Worm (Caenorhabditis elegans) whole organism, early embryonic: ENCODE data around the gene W07G4.8.

ENCODE experiments used
- B0310.2 ChIP-seq: sonication (generic microtip); optimal IDR thresholded peaks from 2 replicates; lab custom pipeline; 2016; ENCODE audit warnings: mild to moderate bottlenecking, missing genetic modification characterization, missing compliant biosample characterization
- F13C5.2 ChIP-seq: sonication (generic microtip); optimal IDR thresholded peaks from 2 replicates; lab custom pipeline; 2017; ENCODE audit warnings: mild to moderate bottlenecking, missing genetic modification characterization, inconsistent platforms, missing compliant biosample characterization
- aly-1 ChIP-seq: sonication (generic microtip); optimal IDR thresholded peaks from 2 replicates; lab custom pipeline; 2016; ENCODE audit warnings: missing genetic modification characterization, missing compliant biosample characterization
- ama-1 ChIP-seq: fragments of 150-350 bp; optimal IDR thresholded peaks from 2 replicates; lab custom pipeline; 2014
- ceh-13 ChIP-seq: fragments of 200-800 bp; sonication (Bioruptor generic); optimal IDR thresholded peaks from 2 replicates; lab custom pipeline; 2018; ENCODE audit warnings: mild to moderate bottlenecking, missing genetic modification characterization, missing compliant biosample characterization
- ceh-36 ChIP-seq: sonication (generic microtip); optimal IDR thresholded peaks from 2 replicates; lab custom pipeline; 2016; ENCODE audit warnings: missing genetic modification characterization, inconsistent platforms, missing compliant biosample characterization
- ets-7 ChIP-seq: sonication (generic microtip); optimal IDR thresholded peaks from 2 replicates; lab custom pipeline; 2016; ENCODE audit warnings: missing genotype, missing genetic modification characterization, missing compliant biosample characterization
- flt-1 ChIP-seq: fragments of 200-800 bp; sonication (Bioruptor generic); IDR thresholded peaks from 2 replicates; pipeline ENCODE4 v1.3.6; 2022; ENCODE audit warnings: missing genetic modification characterization, missing compliant biosample characterization
- hmbx-1 ChIP-seq: sonication (generic microtip); optimal IDR thresholded peaks from 2 replicates; lab custom pipeline; 2016; ENCODE audit warnings: mild to moderate bottlenecking, missing genetic modification characterization, missing compliant biosample characterization
- hmg-4 ChIP-seq: fragments of 200-800 bp; sonication (Bioruptor generic); optimal IDR thresholded peaks from 2 replicates; lab custom pipeline; 2018; ENCODE audit warnings: mild to moderate bottlenecking, missing genetic modification characterization, missing compliant biosample characterization
- hnd-1 ChIP-seq: sonication (generic microtip); optimal IDR thresholded peaks from 2 replicates; lab custom pipeline; 2016; ENCODE audit warnings: missing genetic modification characterization, missing compliant biosample characterization
- pes-1 ChIP-seq: fragments of 200-800 bp; sonication (Bioruptor generic); IDR thresholded peaks from 2 replicates; pipeline ENCODE4 v1.3.6; 2022; ENCODE audit warnings: missing genetic modification reagents, missing genetic modification characterization, missing compliant biosample characterization
- scrt-1 ChIP-seq: fragments of 200-800 bp; sonication (Bioruptor generic); IDR thresholded peaks from 2 replicates; pipeline ENCODE4 v1.3.6; 2022; ENCODE audit warnings: missing genetic modification characterization, missing compliant biosample characterization
- sea-1 ChIP-seq: fragments of 200-800 bp; sonication (Bioruptor generic); conservative IDR thresholded peaks from 2 replicates; pipeline ENCODE4 v1.3.6; 2022; ENCODE audit warnings: missing genetic modification characterization, missing compliant biosample characterization
- tbx-11 ChIP-seq: fragments of 200-800 bp; sonication (Bioruptor generic); IDR thresholded peaks from 2 replicates; pipeline ENCODE4 v1.3.6; 2022; ENCODE audit warnings: missing genetic modification characterization, missing compliant biosample characterization
- tbx-37 ChIP-seq: fragments of 200-800 bp; sonication (Bioruptor generic); conservative IDR thresholded peaks from 2 replicates; pipeline ENCODE4 v1.3.6; 2022; ENCODE audit warnings: missing genetic modification reagents, missing genetic modification characterization, missing compliant biosample characterization
- tra-4 ChIP-seq: sonication (generic microtip); optimal IDR thresholded peaks from 2 replicates; lab custom pipeline; 2017; ENCODE audit warnings: missing genetic modification characterization, missing compliant biosample characterization

Gene W07G4.8

ce11 chrV:13028871-13029270 lies 20.5 kb downstream of the W07G4.8 start:
- TF ChIP-seq ceh-36 (tag; lab: Kevin White, UChicago) (no peak), tra-4 (tag; lab: Kevin White, UChicago) (no peak), tbx-11 (GFP tag; lab: Robert Waterston, UW) (no peak), hnd-1 (tag; lab: Kevin White, UChicago) (no peak), F13C5.2 (tag; lab: Kevin White, UChicago) (no peak), hmbx-1 (tag; lab: Kevin White, UChicago) (no peak), B0310.2 (tag; lab: Kevin White, UChicago) (no peak), flt-1 (GFP tag; lab: Robert Waterston, UW) (no peak)

ce11 chrV:13026631-13027299 lies 22.6 kb downstream of the W07G4.8 start:
- TF ChIP-seq B0310.2 (tag; lab: Kevin White, UChicago), result no peak
- no peak for TF ChIP-seq tbx-37 (GFP tag; lab: Robert Waterston, UW)
- no peak for TF ChIP-seq ets-7
- no peak for TF ChIP-seq flt-1 (GFP tag; lab: Robert Waterston, UW)
- TF ChIP-seq tbx-11 (GFP tag; lab: Robert Waterston, UW), result no peak
- TF ChIP-seq pes-1 (GFP tag; lab: Robert Waterston, UW), result no peak
- no peak for TF ChIP-seq hmbx-1 (tag; lab: Kevin White, UChicago)
- no peak for TF ChIP-seq hmg-4
- TF ChIP-seq sea-1 (GFP tag; lab: Robert Waterston, UW), result no peak
- TF ChIP-seq aly-1, result no peak
- no peak for TF ChIP-seq scrt-1 (GFP tag; lab: Robert Waterston, UW)
- TF ChIP-seq ama-1 (lab: Kevin White, UChicago), result no peak
- TF ChIP-seq ceh-13 (GFP tag; lab: Kevin White, UChicago), result no peak
- TF ChIP-seq ceh-36 (tag; lab: Kevin White, UChicago), result no peak
- no peak for TF ChIP-seq F13C5.2 (tag; lab: Kevin White, UChicago)
- no peak for TF ChIP-seq tra-4 (tag; lab: Kevin White, UChicago)
- TF ChIP-seq hnd-1 (tag; lab: Kevin White, UChicago), result no peak

ce11 chrV:13025283-13025682 lies 24.1 kb downstream of the W07G4.8 start:
- no peak for TF ChIP-seq ama-1 (lab: Kevin White, UChicago)
- no peak for TF ChIP-seq tbx-37 (GFP tag; lab: Robert Waterston, UW)
- TF ChIP-seq scrt-1 (GFP tag; lab: Robert Waterston, UW), result no peak
- TF ChIP-seq pes-1 (GFP tag; lab: Robert Waterston, UW), result no peak
- no peak for TF ChIP-seq hnd-1 (tag; lab: Kevin White, UChicago)
- no peak for TF ChIP-seq ets-7
- no peak for TF ChIP-seq ceh-13 (GFP tag; lab: Kevin White, UChicago)
- TF ChIP-seq ceh-36 (tag; lab: Kevin White, UChicago), result no peak
- no peak for TF ChIP-seq tra-4 (tag; lab: Kevin White, UChicago)
- no peak for TF ChIP-seq tbx-11 (GFP tag; lab: Robert Waterston, UW)
- TF ChIP-seq hmbx-1 (tag; lab: Kevin White, UChicago), result no peak
- TF ChIP-seq sea-1 (GFP tag; lab: Robert Waterston, UW), result no peak
- TF ChIP-seq B0310.2 (tag; lab: Kevin White, UChicago), result no peak
- no peak for TF ChIP-seq hmg-4
- TF ChIP-seq flt-1 (GFP tag; lab: Robert Waterston, UW), result no peak
- no peak for TF ChIP-seq F13C5.2 (tag; lab: Kevin White, UChicago)

- no peak for TF ChIP-seq ceh-36 (tag; lab: Kevin White, UChicago)
- TF ChIP-seq flt-1 (GFP tag; lab: Robert Waterston, UW), result no peak
- TF ChIP-seq F13C5.2 (tag; lab: Kevin White, UChicago), result no peak
- no peak for TF ChIP-seq aly-1
- no peak for TF ChIP-seq B0310.2 (tag; lab: Kevin White, UChicago)
- no peak for TF ChIP-seq sea-1 (GFP tag; lab: Robert Waterston, UW)
- no peak for TF ChIP-seq tbx-11 (GFP tag; lab: Robert Waterston, UW)
These were observed 24.9 kb downstream of the W07G4.8 start for ce11 chrV:13024499-13024898.

ce11 chrV:13022265-13022664 lies 27.1 kb downstream of the W07G4.8 start:
- no peak for TF ChIP-seq hmg-4
- no peak for TF ChIP-seq scrt-1 (GFP tag; lab: Robert Waterston, UW)
- no peak for TF ChIP-seq flt-1 (GFP tag; lab: Robert Waterston, UW)
- TF ChIP-seq tbx-37 (GFP tag; lab: Robert Waterston, UW), result no peak
- TF ChIP-seq ceh-36 (tag; lab: Kevin White, UChicago), result no peak
- no peak for TF ChIP-seq tra-4 (tag; lab: Kevin White, UChicago)
- no peak for TF ChIP-seq hmbx-1 (tag; lab: Kevin White, UChicago)
- no peak for TF ChIP-seq ama-1 (lab: Kevin White, UChicago)
- no peak for TF ChIP-seq pes-1 (GFP tag; lab: Robert Waterston, UW)
- TF ChIP-seq B0310.2 (tag; lab: Kevin White, UChicago), result no peak
- TF ChIP-seq ets-7, result no peak
- TF ChIP-seq ceh-13 (GFP tag; lab: Kevin White, UChicago), result no peak
- no peak for TF ChIP-seq tbx-11 (GFP tag; lab: Robert Waterston, UW)
- TF ChIP-seq sea-1 (GFP tag; lab: Robert Waterston, UW), result no peak

ce11 chrV:13021540-13021939 lies 27.8 kb downstream of the W07G4.8 start:
- TF ChIP-seq B0310.2 (tag; lab: Kevin White, UChicago), result no peak
- no peak for TF ChIP-seq tbx-37 (GFP tag; lab: Robert Waterston, UW)
- TF ChIP-seq scrt-1 (GFP tag; lab: Robert Waterston, UW), result no peak
- no peak for TF ChIP-seq ceh-13 (GFP tag; lab: Kevin White, UChicago)
- no peak for TF ChIP-seq ama-1 (lab: Kevin White, UChicago)
- no peak for TF ChIP-seq ets-7
- TF ChIP-seq sea-1 (GFP tag; lab: Robert Waterston, UW), result no peak
- no peak for TF ChIP-seq pes-1 (GFP tag; lab: Robert Waterston, UW)
- TF ChIP-seq flt-1 (GFP tag; lab: Robert Waterston, UW), result no peak
- no peak for TF ChIP-seq hmbx-1 (tag; lab: Kevin White, UChicago)
- no peak for TF ChIP-seq tbx-11 (GFP tag; lab: Robert Waterston, UW)
- no peak for TF ChIP-seq aly-1
